Worm (Caenorhabditis elegans): ENCODE measurements around the gene ift-43.

ift-43 gene

ce11 chrII:5680703-5681102, 20.1 kb upstream of the ift-43 start, which contains the start of gene flp-27:
TSS of gene flp-27 (plus strand) at chrII:5681003.
- TF ChIP-seq elt-3 (tag; optimal IDR thresholded peaks at IDR 0.05) (no peak), unc-62 (GFP tag; optimal IDR thresholded peaks at IDR 0.05) (no peak), egl-5 (tag; optimal IDR thresholded peaks at IDR 0.05) (no peak), ztf-11 (tag; optimal IDR thresholded peaks at IDR 0.05) (no peak), nhr-11 (tag; optimal IDR thresholded peaks at IDR 0.05) (no peak), unc-39 (tag; optimal IDR thresholded peaks at IDR 0.05) (no peak), fkh-2 (tag; optimal IDR thresholded peaks at IDR 0.05) (no peak), elt-2 (tag; optimal IDR thresholded peaks at IDR 0.05) (no peak), skn-1 (tag; optimal IDR thresholded peaks at IDR 0.05) (no peak), tbx-2 (tag; optimal IDR thresholded peaks at IDR 0.05) (no peak), ceh-82 (tag; optimal IDR thresholded peaks at IDR 0.05) (no peak), nhr-76 (tag; optimal IDR thresholded peaks at IDR 0.05) (no peak), nhr-77 (tag; optimal IDR thresholded peaks at IDR 0.05) (no peak), mdl-1 (tag; optimal IDR thresholded peaks at IDR 0.05) (no peak), pha-4 (tag; optimal IDR thresholded peaks at IDR 0.05) (no peak), daf-12 (tag; optimal IDR thresholded peaks at IDR 0.05) (no peak), sea-2 (GFP tag; optimal IDR thresholded peaks at IDR 0.05) (no peak), nhr-23 (tag; optimal IDR thresholded peaks at IDR 0.05) (no peak), nhr-28 (tag; optimal IDR thresholded peaks at IDR 0.05) (no peak), ceh-9 (tag; optimal IDR thresholded peaks at IDR 0.05) (no peak)

- no peak for TF ChIP-seq lin-39 (tag; optimal IDR thresholded peaks at IDR 0.05)
- TF ChIP-seq nfya-1 (tag; optimal IDR thresholded peaks at IDR 0.05; ENCODE audit: insufficient read depth): no peak
- TF ChIP-seq nhr-25 (tag; optimal IDR thresholded peaks at IDR 0.05): no peak
- TF ChIP-seq ceh-28 (tag; optimal IDR thresholded peaks at IDR 0.05): no peak
- TF ChIP-seq nhr-77 (tag; optimal IDR thresholded peaks at IDR 0.05): no peak
Measured at ce11 chrII:5669580-5669979, 9.0 kb upstream of the ift-43 start, which contains the start of gene C25H3.17. TSS of gene C25H3.17 (minus strand) at chrII:5669680.

- TF ChIP-seq eor-1 (tag; optimal IDR thresholded peaks at IDR 0.05) (no peak), nhr-11 (tag; optimal IDR thresholded peaks at IDR 0.05) (no peak), ztf-4 (tag; optimal IDR thresholded peaks at IDR 0.05) (no peak), ceh-9 (tag; optimal IDR thresholded peaks at IDR 0.05) (no peak), ama-1 (optimal IDR thresholded peaks at IDR 0.05) (no peak), R02D3.7 (tag; optimal IDR thresholded peaks at IDR 0.05) (no peak)
Measured at ce11 chrII:5668830-5669229, 8.2 kb upstream of the ift-43 start, which contains the start of gene C25H3.7. TSS of gene C25H3.7 (minus strand) at chrII:5668930.

- TF ChIP-seq eor-1 (tag; optimal IDR thresholded peaks at IDR 0.05) (no peak), nhr-25 (tag; optimal IDR thresholded peaks at IDR 0.05) (no peak), snpc-4 (tag; optimal IDR thresholded peaks at IDR 0.05) (no peak), hmg-11 (tag; optimal IDR thresholded peaks at IDR 0.05) (no peak), nhr-43 (tag; optimal IDR thresholded peaks at IDR 0.05; ENCODE audit: poor library complexity, severe bottlenecking) (no peak), ceh-82 (tag; optimal IDR thresholded peaks at IDR 0.05) (no peak), zag-1 (tag; optimal IDR thresholded peaks at IDR 0.05) (no peak)
Measured at ce11 chrII:5667540-5667939, 7.0 kb upstream of the ift-43 start.

ce11 chrII:5665991-5666390, 5.4 kb upstream of the ift-43 start, which contains the start of gene C25H3.16:
TSS of gene C25H3.16 (plus strand) at chrII:5666291.
- no peak for TF ChIP-seq tbx-2 (tag; optimal IDR thresholded peaks at IDR 0.05)
- TF ChIP-seq mdl-1 (tag; optimal IDR thresholded peaks at IDR 0.05): no peak
- no peak for TF ChIP-seq unc-62 (GFP tag; optimal IDR thresholded peaks at IDR 0.05)
- TF ChIP-seq egl-5 (tag; optimal IDR thresholded peaks at IDR 0.05): no peak
- TF ChIP-seq nfya-1 (tag; optimal IDR thresholded peaks at IDR 0.05; ENCODE audit: insufficient read depth): no peak
- no peak for TF ChIP-seq ceh-9 (tag; optimal IDR thresholded peaks at IDR 0.05)
- TF ChIP-seq nhr-23 (tag; optimal IDR thresholded peaks at IDR 0.05): no peak
- no peak for TF ChIP-seq nhr-28 (tag; optimal IDR thresholded peaks at IDR 0.05)

- TF ChIP-seq nhr-23 (tag; optimal IDR thresholded peaks at IDR 0.05) (peak; percentile 15), unc-39 (tag; optimal IDR thresholded peaks at IDR 0.05) (no peak)
Measured at ce11 chrII:5665029-5665428, 4.4 kb upstream of the ift-43 start, which contains the start of gene C25H3.15. TSS of gene C25H3.15 (plus strand) at chrII:5665329.

Measured in whole organism, L3 larva.